Worm (Caenorhabditis elegans): ENCODE measurements around the gene C04B4.5.

DNA sequence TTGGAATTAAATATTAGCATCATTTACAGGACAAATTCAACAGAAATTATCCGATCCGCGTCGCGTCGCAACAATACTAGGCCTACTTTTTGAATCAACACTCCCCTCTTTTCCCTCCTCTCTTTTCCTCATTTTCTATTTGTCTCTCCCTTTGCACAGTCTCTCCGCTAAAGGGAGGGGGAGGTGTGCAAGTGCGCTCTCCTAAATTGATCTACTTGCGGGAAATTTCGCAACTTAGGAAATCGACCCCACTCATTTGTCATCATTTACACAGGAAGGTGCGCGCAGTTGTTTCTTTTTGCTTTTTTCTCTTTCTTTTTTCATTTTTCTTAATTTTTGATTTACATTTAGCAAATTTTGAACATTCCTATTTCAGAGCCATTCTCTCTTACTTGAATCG is 5.2 kb downstream of the C04B4.5 start, which contains the start of gene C04B4.2:
- no peak for TF ChIP-seq nhr-237 (tag; optimal IDR thresholded peaks at IDR 0.05)
- no peak for TF ChIP-seq unc-62 (GFP tag; optimal IDR thresholded peaks at IDR 0.05)
- TF ChIP-seq nhr-28 (tag; optimal IDR thresholded peaks at IDR 0.05) = no peak
- no peak for TF ChIP-seq snpc-4 (tag; optimal IDR thresholded peaks at IDR 0.05)
- no peak for TF ChIP-seq mep-1 (tag; optimal IDR thresholded peaks at IDR 0.05)
- TF ChIP-seq ztf-11 (tag; optimal IDR thresholded peaks at IDR 0.05) = no peak
- no peak for TF ChIP-seq ces-1 (GFP tag; optimal IDR thresholded peaks at IDR 0.05)
- TF ChIP-seq nhr-12 (tag; optimal IDR thresholded peaks at IDR 0.05) = no peak
- TF ChIP-seq unc-39 (tag; optimal IDR thresholded peaks at IDR 0.05) = no peak
- no peak for TF ChIP-seq pha-4 (tag; optimal IDR thresholded peaks at IDR 0.05)
- TF ChIP-seq ceh-83 (GFP tag; optimal IDR thresholded peaks at IDR 0.05) = no peak

Data from whole organism, mixed stage, embryonic.